Worm (Caenorhabditis elegans): Measurements from ENCODE around the gene C28D4.18.

ce11 chrIV:9734861-9735260 lies 9.8 kb downstream of the C28D4.18 start:
- TF ChIP-seq him-1 (tag; optimal IDR thresholded peaks at IDR 0.05) (no peak), dao-5 (tag; optimal IDR thresholded peaks at IDR 0.05) (no peak), W03F9.2 (tag; optimal IDR thresholded peaks at IDR 0.05) (no peak)

Data from whole organism, L4/young adult.